Fruit fly (Drosophila melanogaster) whole organism, wandering third instar larva: Measurements from ENCODE around the gene CG18233.

Experiments used
- Dfd ChIP-seq: fragments of >200 bp; optimal IDR thresholded peaks from 2 replicates; lab custom pipeline; 2017; ENCODE audit warnings: missing biosample characterization, missing genetic modification characterization
- Mio ChIP-seq: sonication (Bioruptor generic); optimal IDR thresholded peaks from 2 replicates; lab custom pipeline; 2016; ENCODE audit warnings: missing biosample characterization, missing genetic modification characterization
- N ChIP-seq: fragments of >200 bp; optimal IDR thresholded peaks from 2 replicates; lab custom pipeline; 2018; ENCODE audit warnings: missing biosample characterization, missing external identifiers, missing genetic modification characterization
- brk ChIP-seq: fragments of 200-800 bp; sonication (Bioruptor generic); optimal IDR thresholded peaks from 2 replicates; lab custom pipeline; 2016; ENCODE audit warnings: missing biosample characterization, mild to moderate bottlenecking, missing genetic modification characterization
- ey ChIP-seq: fragments of 200-800 bp; sonication (Bioruptor generic); optimal IDR thresholded peaks from 2 replicates; lab custom pipeline; 2016; ENCODE audit warnings: missing biosample characterization, missing genetic modification characterization
- lola ChIP-seq: fragments of >200 bp; optimal IDR thresholded peaks from 2 replicates; lab custom pipeline; 2017; ENCODE audit warnings: missing biosample characterization, missing genetic modification characterization
- pan ChIP-seq: fragments of >200 bp; optimal IDR thresholded peaks from 2 replicates; lab custom pipeline; 2017

DNA sequence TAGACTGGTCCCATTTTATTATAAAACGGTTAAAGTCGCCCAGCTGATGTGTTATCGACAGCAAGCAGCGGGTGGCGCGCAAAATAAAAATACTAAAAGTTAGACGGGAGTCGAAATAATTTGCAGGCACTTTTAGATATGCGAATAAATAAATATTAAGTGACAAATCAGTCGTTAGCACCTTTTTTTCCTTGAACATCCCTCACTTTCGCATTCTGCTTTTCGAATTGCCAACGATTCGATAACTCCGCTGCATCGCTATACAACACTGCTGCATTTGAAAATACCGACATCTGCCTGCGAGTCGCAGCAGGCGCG lies 17.1 kb downstream of the CG18233 start, which contains the start of gene bora:
- TF ChIP-seq Dfd (GFP tag; lab: Kevin White, UChicago) (no peak), lola (no peak), Mio (GFP tag; lab: Kevin White, UChicago) (no peak), pan (lab: Kevin White, UChicago) (no peak), N (no peak), brk (no peak), ey (GFP tag; lab: Kevin White, UChicago) (no peak)
